Worm (Caenorhabditis elegans): ENCODE results near the gene dhs-15.

ce11 chrV:2761470-2761869 lies 8.2 kb downstream of the dhs-15 start:
- TF ChIP-seq ama-1 (optimal IDR thresholded peaks at IDR 0.05), result no peak
- no peak for TF ChIP-seq ets-7 (tag; optimal IDR thresholded peaks at IDR 0.05)
- TF ChIP-seq tra-4 (tag; optimal IDR thresholded peaks at IDR 0.05), result no peak
- no peak for TF ChIP-seq ceh-13 (GFP tag; optimal IDR thresholded peaks at IDR 0.05)
- TF ChIP-seq F13C5.2 (tag; optimal IDR thresholded peaks at IDR 0.05), result no peak
- no peak for TF ChIP-seq B0310.2 (tag; optimal IDR thresholded peaks at IDR 0.05)
- TF ChIP-seq hnd-1 (tag; optimal IDR thresholded peaks at IDR 0.05), result no peak
- no peak for TF ChIP-seq flt-1 (GFP tag; IDR thresholded peaks at IDR 0.05)
- no peak for TF ChIP-seq aly-1 (tag; optimal IDR thresholded peaks at IDR 0.05)

Measured in whole organism, early embryonic.